Fruit fly (Drosophila melanogaster) whole organism, embryonic: ENCODE data around the gene CG11629.

Experiments used
- C15 ChIP-seq: fragments of 200-800 bp; sonication (Bioruptor generic); IDR thresholded peaks from 3 replicates; pipeline ENCODE4 v1.3.6; 2022; ENCODE audit warnings: missing biosample characterization, missing genetic modification characterization
- CG10321 ChIP-seq: fragments of 200-800 bp; sonication (Bioruptor generic); IDR thresholded peaks from 2 replicates; pipeline ENCODE4 v1.3.6; 2022; ENCODE audit warnings: missing biosample characterization, missing genetic modification characterization
- CG10979 ChIP-seq: fragments of 200-800 bp; sonication (Bioruptor generic); optimal IDR thresholded peaks from 2 replicates; lab custom pipeline; 2018; ENCODE audit warnings: missing biosample characterization, mild to moderate bottlenecking, missing genetic modification characterization, moderate library complexity
- CG11696 ChIP-seq: fragments of 200-800 bp; sonication (Bioruptor generic); IDR thresholded peaks from 2 replicates; pipeline ENCODE4 v1.3.6; 2022; ENCODE audit warnings: missing biosample characterization, missing genetic modification characterization
- CG13424 ChIP-seq: fragments of 200-800 bp; sonication (Bioruptor generic); optimal IDR thresholded peaks from 2 replicates; lab custom pipeline; 2019; ENCODE audit warnings: missing biosample characterization, mild to moderate bottlenecking, missing genetic modification characterization, moderate library complexity
- CG13624 ChIP-seq: fragments of 200-800 bp; sonication (Bioruptor generic); optimal IDR thresholded peaks from 2 replicates; lab custom pipeline; 2016; ENCODE audit warnings: missing biosample characterization, missing genetic modification characterization
- CG14050 ChIP-seq: fragments of 200-800 bp; sonication (Bioruptor generic); IDR thresholded peaks from 3 replicates; pipeline ENCODE4 v1.3.6; 2022; ENCODE audit warnings: missing biosample characterization, missing genetic modification characterization
- CG2116 ChIP-seq: fragments of 200-800 bp; sonication (Bioruptor generic); optimal IDR thresholded peaks from 3 replicates; lab custom pipeline; 2018; ENCODE audit warnings: missing biosample characterization, mild to moderate bottlenecking, missing genetic modification characterization
- CG2889 ChIP-seq: fragments of 200-800 bp; sonication (Bioruptor generic); IDR thresholded peaks from 3 replicates; pipeline ENCODE4 v1.3.6; 2022; ENCODE audit warnings: missing biosample characterization, missing genetic modification characterization
- CG30403 ChIP-seq: fragments of 200-800 bp; sonication (Bioruptor generic); optimal IDR thresholded peaks from 3 replicates; lab custom pipeline; 2016; ENCODE audit warnings: missing biosample characterization, missing genetic modification characterization
- CG31441 ChIP-seq: fragments of 200-800 bp; sonication (Bioruptor generic); IDR thresholded peaks from 2 replicates; pipeline ENCODE4 v1.3.6; 2022; ENCODE audit warnings: missing biosample characterization, missing genetic modification characterization
- CG32532 ChIP-seq: fragments of 200-800 bp; sonication (Bioruptor generic); IDR thresholded peaks from 2 replicates; pipeline ENCODE4 v1.3.6; 2022; ENCODE audit warnings: missing biosample characterization, missing genetic modification characterization
- CG4707 ChIP-seq: fragments of 200-800 bp; sonication (Bioruptor generic); optimal IDR thresholded peaks from 2 replicates; lab custom pipeline; 2018; ENCODE audit warnings: missing biosample characterization, mild to moderate bottlenecking, missing genetic modification characterization, moderate library complexity
- CG8089 ChIP-seq: fragments of 200-800 bp; sonication (Bioruptor generic); optimal IDR thresholded peaks from 3 replicates; lab custom pipeline; 2016; ENCODE audit warnings: missing biosample characterization, missing genetic modification characterization
- CG8388 ChIP-seq: fragments of 200-800 bp; sonication (Bioruptor generic); optimal IDR thresholded peaks from 2 replicates; lab custom pipeline; 2019; ENCODE audit warnings: missing biosample characterization, mild to moderate bottlenecking, missing genetic modification characterization, moderate library complexity
- D ChIP-seq, 2 experiments: fragments of 200-800 bp in 1 of 2; fragments of >200 bp in 1 of 2; sonication (Bioruptor generic) in 1 of 2; optimal IDR thresholded peaks; 2 replicates in 1 of 2; 3 replicates in 1 of 2; lab custom pipeline; 2017; ENCODE audit warnings: mild to moderate bottlenecking in 1 of 2, missing biosample characterization in 1 of 2, missing genetic modification characterization in 1 of 2, missing genetic modification reagents in 1 of 2
- Dbx ChIP-seq: fragments of 200-800 bp; sonication (Bioruptor generic); IDR thresholded peaks from 3 replicates; pipeline ENCODE4 v1.3.6; 2022; ENCODE audit warnings: missing biosample characterization, missing genetic modification characterization
- Gsc ChIP-seq: fragments of 200-800 bp; sonication (Bioruptor generic); IDR thresholded peaks from 2 replicates; pipeline ENCODE4 v1.3.6; 2022; ENCODE audit warnings: missing biosample characterization, missing genetic modification characterization
- HLH3B ChIP-seq: fragments of 200-800 bp; sonication (Bioruptor generic); IDR thresholded peaks from 2 replicates; pipeline ENCODE4 v1.3.6; 2022; ENCODE audit warnings: missing biosample characterization, missing genetic modification characterization
- Poxn ChIP-seq: fragments of 200-800 bp; sonication (Bioruptor generic); IDR thresholded peaks from 2 replicates; pipeline ENCODE4 v1.3.6; 2022; ENCODE audit warnings: missing biosample characterization, missing genetic modification characterization
- Ssrp ChIP-seq: fragments of 200-800 bp; sonication (Bioruptor generic); optimal IDR thresholded peaks from 2 replicates; lab custom pipeline; 2018; ENCODE audit warnings: missing biosample characterization, mild to moderate bottlenecking, missing genetic modification characterization, moderate library complexity
- Xrp1 ChIP-seq: fragments of 200-800 bp; sonication (Bioruptor generic); IDR thresholded peaks from 2 replicates; pipeline ENCODE4 v1.3.6; 2022; ENCODE audit warnings: missing biosample characterization, missing genetic modification characterization
- bbx ChIP-seq: fragments of 200-800 bp; sonication (Bioruptor generic); IDR thresholded peaks from 2 replicates; pipeline ENCODE4 v1.3.6; 2022; ENCODE audit warnings: missing biosample characterization, missing genetic modification characterization; ENCODE audit not compliant: partially characterized antibody
- bigmax ChIP-seq: fragments of 200-800 bp; sonication (Bioruptor generic); optimal IDR thresholded peaks from 2 replicates; lab custom pipeline; 2018; ENCODE audit warnings: missing biosample characterization, mild to moderate bottlenecking, missing genetic modification characterization
- chif ChIP-seq, 2 experiments: fragments of 200-800 bp; sonication (Bioruptor generic); optimal IDR thresholded peaks; 3 replicates each; lab custom pipeline; 2016; ENCODE audit warnings: missing biosample characterization in 2 of 2, missing genetic modification characterization in 2 of 2
- dm ChIP-seq: fragments of 200-800 bp; sonication (Bioruptor generic); optimal IDR thresholded peaks from 3 replicates; lab custom pipeline; 2016; ENCODE audit warnings: missing biosample characterization, missing genetic modification characterization
- gfzf ChIP-seq: fragments of 200-800 bp; sonication (Bioruptor generic); optimal IDR thresholded peaks from 2 replicates; lab custom pipeline; 2016; ENCODE audit warnings: missing biosample characterization, mild to moderate bottlenecking, missing genetic modification characterization, moderate library complexity
- grau ChIP-seq: fragments of 200-800 bp; optimal IDR thresholded peaks from 3 replicates; lab custom pipeline; 2019; ENCODE audit warnings: missing biosample characterization, mild to moderate bottlenecking, missing genetic modification characterization, moderate library complexity
- nerfin-1 ChIP-seq: fragments of 200-800 bp; sonication (Bioruptor generic); optimal IDR thresholded peaks from 3 replicates; lab custom pipeline; 2019; ENCODE audit warnings: missing biosample characterization, mild to moderate bottlenecking, missing genetic modification characterization, moderate library complexity
- onecut ChIP-seq: fragments of 200-800 bp; sonication (Bioruptor generic); IDR thresholded peaks from 2 replicates; pipeline ENCODE4 v1.3.6; 2022; ENCODE audit warnings: missing biosample characterization, missing genetic modification characterization
- pb ChIP-seq: fragments of 200-800 bp; sonication (Bioruptor generic); optimal IDR thresholded peaks from 3 replicates; lab custom pipeline; 2016; ENCODE audit warnings: missing biosample characterization, missing genetic modification characterization
- pho ChIP-seq: fragments of 200-800 bp; sonication (Bioruptor generic); optimal IDR thresholded peaks from 2 replicates; lab custom pipeline; 2016; ENCODE audit warnings: missing biosample characterization, missing genetic modification characterization
- tna ChIP-seq: fragments of 200-800 bp; sonication (Bioruptor generic); IDR thresholded peaks from 2 replicates; pipeline ENCODE4 v1.3.6; 2022; ENCODE audit warnings: missing biosample characterization, missing genetic modification characterization; ENCODE audit not compliant: partially characterized antibody
- twi ChIP-seq: fragments of 200-800 bp; optimal IDR thresholded peaks from 2 replicates; lab custom pipeline; 2019; ENCODE audit warnings: missing biosample characterization, mild to moderate bottlenecking, missing genetic modification characterization, moderate library complexity
- zen ChIP-seq: fragments of 200-800 bp; sonication (Bioruptor generic); optimal IDR thresholded peaks from 3 replicates; lab custom pipeline; 2018; ENCODE audit warnings: missing biosample characterization, mild to moderate bottlenecking, missing genetic modification characterization, moderate library complexity

The CG11629 gene

dm6 chr2L:21847335-21847734, 50.8 kb downstream of the CG11629 start (continued):
- TF ChIP-seq onecut (GFP tag; lab: Robert Waterston, UW) (no peak), Ssrp (no peak), Xrp1 (GFP tag; lab: Robert Waterston, UW) (0 out of 2 replicates have a peak, but pooled peaks have one; percentile 6), D (optimal IDR thresholded peaks at IDR 0.05; lab: Kevin White, UChicago) (no peak), D (GFP tag; optimal IDR thresholded peaks at IDR 0.05; lab: Kevin White, UChicago) (no peak), Dbx (GFP tag; lab: Robert Waterston, UW) (no peak), CG31441 (GFP tag; lab: Robert Waterston, UW) (0 out of 2 replicates have a peak, but pooled peaks have one; percentile 9), bbx (GFP tag; lab: Robert Waterston, UW) (no peak), CG14050 (GFP tag; lab: Robert Waterston, UW) (no peak), CG8089 (GFP tag; lab: Kevin White, UChicago) (no peak), CG13424 (tag; lab: Kevin White, UChicago) (no peak), CG10321 (no peak), tna (GFP tag; lab: Robert Waterston, UW) (no peak), grau (tag; lab: Kevin White, UChicago) (no peak), twi (tag; lab: Kevin White, UChicago) (peak; percentile 65), pb (GFP tag; lab: Kevin White, UChicago) (no peak), CG4707 (no peak), CG10979 (tag; lab: Kevin White, UChicago) (peak; percentile 3), CG32532 (GFP tag; lab: Robert Waterston, UW) (no peak), CG2889 (GFP tag; lab: Robert Waterston, UW) (no peak), CG11696 (GFP tag; lab: Robert Waterston, UW) (peak; percentile 85), CG30403 (no peak), nerfin-1 (tag; lab: Kevin White, UChicago) (no peak), C15 (GFP tag; lab: Robert Waterston, UW) (no peak), chif (GFP tag; optimal IDR thresholded peaks at IDR 0.05; lab: Kevin White, UChicago) (no peak), dm (no peak), Poxn (GFP tag; lab: Robert Waterston, UW) (no peak), HLH3B (GFP tag; lab: Robert Waterston, UW) (no peak), CG2116 (no peak), zen (tag; lab: Kevin White, UChicago) (peak; percentile 19), bigmax (no peak), pho (no peak), CG8388 (no peak), CG13624 (no peak), gfzf (no peak), Gsc (no peak)
